Worm (Caenorhabditis elegans): ENCODE measurements around the gene F20D6.9.

F20D6.9 gene

ce11 chrV:8177349-8177748 is at the start of gene F20D6.9:
F20D6.9 (minus strand) TSS chrV:8177449.
- TF ChIP-seq dao-5 (tag; optimal IDR thresholded peaks at IDR 0.05) = no peak
- TF ChIP-seq him-1 (tag; optimal IDR thresholded peaks at IDR 0.05) = no peak
- TF ChIP-seq W03F9.2 (tag; optimal IDR thresholded peaks at IDR 0.05) = no peak

ce11 chrV:8226812-8227211 is 49.6 kb upstream of the F20D6.9 start, which contains the start of gene K07C11.10:
K07C11.10 (minus strand) TSS chrV:8226912.
- TF ChIP-seq dao-5 (tag; optimal IDR thresholded peaks at IDR 0.05) (no peak), W03F9.2 (tag; optimal IDR thresholded peaks at IDR 0.05) (no peak), him-1 (tag; optimal IDR thresholded peaks at IDR 0.05) (no peak)

DNA sequence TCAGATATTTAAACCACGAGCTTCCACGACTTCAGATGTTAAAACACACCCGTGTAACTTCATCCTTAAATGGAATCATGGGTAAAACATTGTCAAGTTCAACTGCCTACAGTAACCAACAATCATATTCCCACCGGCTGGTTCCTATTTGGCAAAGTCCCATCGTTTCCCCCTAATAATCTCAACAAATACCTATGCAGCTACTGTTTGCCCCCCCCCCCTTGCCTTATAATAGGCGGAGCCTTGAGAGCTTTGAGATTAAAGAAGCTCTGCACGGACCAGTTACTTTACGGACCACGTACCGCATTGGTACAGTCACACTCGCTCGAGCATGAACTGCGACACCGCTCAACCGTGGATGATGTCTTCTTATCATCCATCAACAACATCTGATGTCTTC is 47.4 kb upstream of the F20D6.9 start, which contains the start of gene pax-1:
Gene pax-1, plus strand, starts transcription at position 301 of the 400 bp plus-strand sequence.
- no peak for TF ChIP-seq W03F9.2 (tag; optimal IDR thresholded peaks at IDR 0.05)
- no peak for TF ChIP-seq him-1 (tag; optimal IDR thresholded peaks at IDR 0.05)
- no peak for TF ChIP-seq dao-5 (tag; optimal IDR thresholded peaks at IDR 0.05)

DNA sequence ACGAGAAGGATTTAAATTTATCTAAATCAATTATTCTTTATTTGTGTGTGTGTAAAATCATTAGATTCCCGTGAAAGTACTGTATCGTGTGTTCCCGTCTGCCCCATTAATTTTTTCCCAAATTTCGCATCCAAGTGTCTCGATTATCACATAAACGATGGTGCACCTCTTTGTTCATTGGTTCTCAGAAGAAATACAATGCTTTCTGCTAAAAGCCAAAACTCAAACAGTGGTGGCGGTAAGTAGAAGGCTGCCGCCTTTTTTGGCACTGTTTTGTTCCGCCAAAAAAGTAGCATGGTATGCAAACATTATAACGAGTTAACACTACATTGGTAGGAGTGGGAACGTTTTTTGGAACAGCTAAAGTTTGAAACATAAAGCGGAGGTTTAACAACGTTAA is 46.2 kb upstream of the F20D6.9 start:
- TF ChIP-seq him-1 (tag; optimal IDR thresholded peaks at IDR 0.05) (no peak), dao-5 (tag; optimal IDR thresholded peaks at IDR 0.05) (no peak), W03F9.2 (tag; optimal IDR thresholded peaks at IDR 0.05) (no peak)

- TF ChIP-seq dao-5 (tag; optimal IDR thresholded peaks at IDR 0.05) = no peak
- TF ChIP-seq him-1 (tag; optimal IDR thresholded peaks at IDR 0.05) = no peak
- TF ChIP-seq W03F9.2 (tag; optimal IDR thresholded peaks at IDR 0.05) = no peak
These were observed 43.9 kb upstream of the F20D6.9 start, which contains the start of the genes cogc-6 and air-1 for ce11 chrV:8221083-8221538. cogc-6 (minus strand) TSS chrV:8221316. air-1 (plus strand) TSS chrV:8221488.

- TF ChIP-seq him-1 (tag; optimal IDR thresholded peaks at IDR 0.05) = no peak
- no peak for TF ChIP-seq dao-5 (tag; optimal IDR thresholded peaks at IDR 0.05)
- no peak for TF ChIP-seq W03F9.2 (tag; optimal IDR thresholded peaks at IDR 0.05)
These were observed 42.3 kb upstream of the F20D6.9 start for ce11 chrV:8219550-8219949.

DNA sequence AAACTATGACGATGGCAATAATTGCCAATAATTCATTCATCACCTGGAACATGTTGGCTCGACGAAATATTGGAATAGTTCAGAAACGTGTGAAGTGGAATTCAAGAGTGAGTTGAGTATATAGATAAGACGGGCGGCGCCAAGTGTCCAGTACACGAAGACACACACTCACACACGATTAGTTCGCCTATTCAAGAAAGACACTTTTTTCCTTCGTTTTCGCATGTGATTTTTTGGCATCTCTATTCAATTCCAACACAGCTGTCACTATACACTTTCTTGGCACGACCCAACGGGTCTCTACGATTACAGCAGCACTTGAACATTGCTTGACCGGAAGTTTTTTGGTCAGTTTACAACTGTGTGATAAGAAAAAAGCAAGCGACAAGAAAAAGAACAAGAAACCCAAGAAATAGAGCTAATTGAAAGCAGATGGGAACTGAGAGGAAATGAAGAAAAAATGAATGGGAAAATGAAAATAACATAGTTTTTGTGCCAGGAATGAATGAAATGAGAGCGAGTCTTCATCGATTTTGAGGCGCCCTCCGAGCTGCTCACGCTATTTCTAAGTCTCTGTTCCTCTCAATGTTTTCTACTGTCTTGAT is 40.5 kb upstream of the F20D6.9 start, which contains the start of gene K07C11.8:
Gene K07C11.8, minus strand, starts transcription at position 224 of the 605 bp plus-strand sequence.
- no peak for TF ChIP-seq him-1 (tag; optimal IDR thresholded peaks at IDR 0.05)
- TF ChIP-seq W03F9.2 (tag; optimal IDR thresholded peaks at IDR 0.05) = no peak
- TF ChIP-seq dao-5 (tag; optimal IDR thresholded peaks at IDR 0.05) = no peak

DNA sequence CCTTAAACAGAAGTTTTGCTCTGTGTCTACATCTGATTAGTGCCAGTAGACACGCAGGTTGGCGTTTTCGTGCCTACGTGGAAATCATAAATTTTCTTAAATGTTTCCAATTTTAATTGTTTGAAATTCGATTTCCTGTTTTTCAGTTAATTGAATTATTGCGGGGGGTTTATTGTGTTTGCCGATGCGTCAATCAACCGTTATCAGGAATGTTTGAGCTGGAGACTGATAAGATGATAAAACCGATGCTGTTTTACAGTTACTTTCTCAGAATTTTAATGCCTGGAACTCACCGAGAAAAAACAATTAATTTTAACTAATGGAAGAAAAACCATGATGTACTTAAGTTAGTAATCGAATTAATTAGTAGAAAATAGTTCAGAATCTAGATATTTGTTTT is 39.9 kb upstream of the F20D6.9 start:
- TF ChIP-seq dao-5 (tag; optimal IDR thresholded peaks at IDR 0.05) (no peak), him-1 (tag; optimal IDR thresholded peaks at IDR 0.05) (no peak), W03F9.2 (tag; optimal IDR thresholded peaks at IDR 0.05) (no peak)

ce11 chrV:8215158-8215557 is 37.9 kb upstream of the F20D6.9 start:
- TF ChIP-seq him-1 (tag; optimal IDR thresholded peaks at IDR 0.05) = no peak
- no peak for TF ChIP-seq W03F9.2 (tag; optimal IDR thresholded peaks at IDR 0.05)
- TF ChIP-seq dao-5 (tag; optimal IDR thresholded peaks at IDR 0.05) = no peak

DNA sequence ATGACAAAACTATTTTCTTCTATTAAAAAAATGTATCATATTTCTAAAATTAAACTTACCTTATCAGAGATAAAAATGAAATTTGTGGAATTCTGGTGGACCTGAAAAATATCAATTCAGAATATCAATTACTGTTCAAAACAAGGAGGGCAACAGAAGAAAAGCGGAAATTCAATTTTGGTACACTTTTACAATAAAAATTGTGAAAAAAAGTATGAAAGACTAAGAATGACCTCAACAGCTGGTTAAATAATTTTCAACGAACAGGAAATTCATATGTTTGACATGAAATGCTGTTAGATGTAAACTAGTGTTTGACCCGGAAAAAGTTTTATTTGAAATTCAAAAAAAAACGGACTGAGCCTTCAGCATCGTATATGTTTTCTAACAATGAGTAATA is 36.6 kb upstream of the F20D6.9 start, which contains the start of gene K07C11.7:
Gene K07C11.7, minus strand, starts transcription at position 101 of the 400 bp plus-strand sequence.
- no peak for TF ChIP-seq dao-5 (tag; optimal IDR thresholded peaks at IDR 0.05)
- TF ChIP-seq him-1 (tag; optimal IDR thresholded peaks at IDR 0.05) = no peak
- no peak for TF ChIP-seq W03F9.2 (tag; optimal IDR thresholded peaks at IDR 0.05)

DNA sequence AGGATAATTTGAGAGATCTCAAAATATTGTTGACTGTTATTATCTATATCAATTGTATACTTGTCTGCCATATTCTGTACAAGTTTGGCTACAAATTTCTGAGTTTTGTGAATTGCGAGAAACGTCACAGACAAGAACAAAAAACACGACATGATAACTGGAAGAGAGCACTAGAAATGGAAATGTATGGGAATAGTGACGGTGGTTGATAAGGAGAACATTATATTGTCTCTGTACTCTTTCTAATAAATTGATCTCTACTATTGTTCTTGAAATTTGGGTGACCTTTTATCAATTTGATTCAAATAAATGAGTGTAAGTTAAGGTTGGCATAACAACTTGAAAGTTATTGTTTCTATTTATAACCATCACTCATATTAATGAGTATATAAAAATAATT is 35.6 kb upstream of the F20D6.9 start:
- TF ChIP-seq dao-5 (tag; optimal IDR thresholded peaks at IDR 0.05) (no peak), W03F9.2 (tag; optimal IDR thresholded peaks at IDR 0.05) (no peak), him-1 (tag; optimal IDR thresholded peaks at IDR 0.05) (no peak)

DNA sequence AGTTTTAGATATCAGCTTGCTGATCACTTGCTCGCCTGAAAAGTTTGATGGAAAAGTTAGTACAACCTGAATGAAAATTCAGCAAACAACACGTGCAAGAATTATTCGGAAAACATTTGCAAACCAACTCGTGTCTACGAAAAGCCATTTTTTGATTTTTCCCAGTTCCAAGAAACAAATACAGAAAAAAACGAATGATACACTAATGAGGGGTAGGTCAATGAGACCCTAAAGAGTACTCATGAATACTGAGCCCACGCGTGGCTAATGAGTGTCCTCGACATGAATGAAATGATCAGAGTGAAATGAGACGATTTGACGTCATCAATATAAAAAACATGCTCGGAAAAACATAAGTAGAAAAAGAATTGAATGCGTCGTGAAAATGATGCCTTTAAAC is 34.7 kb upstream of the F20D6.9 start:
- no peak for TF ChIP-seq him-1 (tag; optimal IDR thresholded peaks at IDR 0.05)
- no peak for TF ChIP-seq dao-5 (tag; optimal IDR thresholded peaks at IDR 0.05)
- TF ChIP-seq W03F9.2 (tag; optimal IDR thresholded peaks at IDR 0.05) = no peak

ce11 chrV:8210527-8210926 is 33.3 kb upstream of the F20D6.9 start:
- TF ChIP-seq W03F9.2 (tag; optimal IDR thresholded peaks at IDR 0.05) (no peak), dao-5 (tag; optimal IDR thresholded peaks at IDR 0.05) (no peak), him-1 (tag; optimal IDR thresholded peaks at IDR 0.05) (no peak)

DNA sequence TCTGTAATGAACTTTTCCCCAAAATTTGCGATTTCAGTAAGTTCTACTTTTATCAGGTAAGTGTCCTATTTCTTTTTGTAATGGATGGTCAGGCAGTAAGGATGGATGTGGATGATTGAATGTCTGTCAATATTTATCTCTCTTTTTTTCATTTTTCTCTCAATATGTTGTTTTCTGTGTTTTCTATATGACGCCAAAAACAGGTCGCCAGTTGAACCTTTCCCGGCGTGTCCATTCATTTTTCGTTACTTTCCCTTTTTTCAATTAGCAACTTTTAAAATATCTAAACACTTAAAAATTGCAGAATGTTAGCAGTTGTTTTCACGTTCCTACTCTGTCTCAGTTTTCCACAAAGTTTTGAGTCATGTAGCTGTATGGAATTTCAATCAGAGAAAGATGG is 29.7 kb upstream of the F20D6.9 start, which contains the start of gene timp-1:
Gene timp-1, plus strand, starts transcription at position 305 of the 400 bp plus-strand sequence.
- no peak for TF ChIP-seq dao-5 (tag; optimal IDR thresholded peaks at IDR 0.05)
- no peak for TF ChIP-seq him-1 (tag; optimal IDR thresholded peaks at IDR 0.05)
- TF ChIP-seq W03F9.2 (tag; optimal IDR thresholded peaks at IDR 0.05) = no peak
